Worm (Caenorhabditis elegans) whole organism, early embryonic: ENCODE measurements around the gene gpdh-2.

Experiments
- B0310.2 ChIP-seq: sonication (generic microtip); optimal IDR thresholded peaks from 2 replicates; lab custom pipeline; 2016; ENCODE audit warnings: mild to moderate bottlenecking, missing genetic modification characterization, missing compliant biosample characterization
- F13C5.2 ChIP-seq: sonication (generic microtip); optimal IDR thresholded peaks from 2 replicates; lab custom pipeline; 2017; ENCODE audit warnings: mild to moderate bottlenecking, missing genetic modification characterization, inconsistent platforms, missing compliant biosample characterization
- aly-1 ChIP-seq: sonication (generic microtip); optimal IDR thresholded peaks from 2 replicates; lab custom pipeline; 2016; ENCODE audit warnings: missing genetic modification characterization, missing compliant biosample characterization
- ama-1 ChIP-seq: fragments of 150-350 bp; optimal IDR thresholded peaks from 2 replicates; lab custom pipeline; 2014
- ceh-13 ChIP-seq: fragments of 200-800 bp; sonication (Bioruptor generic); optimal IDR thresholded peaks from 2 replicates; lab custom pipeline; 2018; ENCODE audit warnings: mild to moderate bottlenecking, missing genetic modification characterization, missing compliant biosample characterization
- ceh-36 ChIP-seq: sonication (generic microtip); optimal IDR thresholded peaks from 2 replicates; lab custom pipeline; 2016; ENCODE audit warnings: missing genetic modification characterization, inconsistent platforms, missing compliant biosample characterization
- ets-7 ChIP-seq: sonication (generic microtip); optimal IDR thresholded peaks from 2 replicates; lab custom pipeline; 2016; ENCODE audit warnings: missing genotype, missing genetic modification characterization, missing compliant biosample characterization
- flt-1 ChIP-seq: fragments of 200-800 bp; sonication (Bioruptor generic); IDR thresholded peaks from 2 replicates; pipeline ENCODE4 v1.3.6; 2022; ENCODE audit warnings: missing genetic modification characterization, missing compliant biosample characterization
- hmbx-1 ChIP-seq: sonication (generic microtip); optimal IDR thresholded peaks from 2 replicates; lab custom pipeline; 2016; ENCODE audit warnings: mild to moderate bottlenecking, missing genetic modification characterization, missing compliant biosample characterization
- hmg-4 ChIP-seq: fragments of 200-800 bp; sonication (Bioruptor generic); optimal IDR thresholded peaks from 2 replicates; lab custom pipeline; 2018; ENCODE audit warnings: mild to moderate bottlenecking, missing genetic modification characterization, missing compliant biosample characterization
- hnd-1 ChIP-seq: sonication (generic microtip); optimal IDR thresholded peaks from 2 replicates; lab custom pipeline; 2016; ENCODE audit warnings: missing genetic modification characterization, missing compliant biosample characterization
- pes-1 ChIP-seq: fragments of 200-800 bp; sonication (Bioruptor generic); IDR thresholded peaks from 2 replicates; pipeline ENCODE4 v1.3.6; 2022; ENCODE audit warnings: missing genetic modification reagents, missing genetic modification characterization, missing compliant biosample characterization
- scrt-1 ChIP-seq: fragments of 200-800 bp; sonication (Bioruptor generic); IDR thresholded peaks from 2 replicates; pipeline ENCODE4 v1.3.6; 2022; ENCODE audit warnings: missing genetic modification characterization, missing compliant biosample characterization
- sea-1 ChIP-seq: fragments of 200-800 bp; sonication (Bioruptor generic); conservative IDR thresholded peaks from 2 replicates; pipeline ENCODE4 v1.3.6; 2022; ENCODE audit warnings: missing genetic modification characterization, missing compliant biosample characterization
- tbx-11 ChIP-seq: fragments of 200-800 bp; sonication (Bioruptor generic); IDR thresholded peaks from 2 replicates; pipeline ENCODE4 v1.3.6; 2022; ENCODE audit warnings: missing genetic modification characterization, missing compliant biosample characterization
- tbx-37 ChIP-seq: fragments of 200-800 bp; sonication (Bioruptor generic); conservative IDR thresholded peaks from 2 replicates; pipeline ENCODE4 v1.3.6; 2022; ENCODE audit warnings: missing genetic modification reagents, missing genetic modification characterization, missing compliant biosample characterization
- tra-4 ChIP-seq: sonication (generic microtip); optimal IDR thresholded peaks from 2 replicates; lab custom pipeline; 2017; ENCODE audit warnings: missing genetic modification characterization, missing compliant biosample characterization

The gpdh-2 gene

DNA sequence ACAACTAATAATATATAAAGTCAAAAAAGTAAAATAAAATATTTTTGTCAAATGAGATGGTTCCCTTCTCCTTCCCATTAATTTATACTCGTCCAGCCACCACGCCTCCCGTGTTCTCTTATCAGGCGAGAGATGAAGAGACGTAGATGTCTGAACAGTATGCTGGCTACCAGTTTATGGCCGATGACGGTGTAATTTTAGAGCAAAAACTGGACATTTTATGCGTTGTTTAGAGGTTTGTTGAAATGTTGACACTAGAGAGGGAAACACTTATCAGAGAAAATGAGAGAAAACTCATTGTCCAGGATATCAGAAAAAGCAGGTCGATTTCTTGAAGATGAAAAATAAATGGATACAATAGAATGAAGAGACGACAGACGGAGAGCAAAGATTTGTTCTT, 1.9 kb downstream of the gpdh-2 start:
- TF ChIP-seq tbx-37 (GFP tag; lab: Robert Waterston, UW) = no peak
- no peak for TF ChIP-seq aly-1 (tag; lab: Kevin White, UChicago)
- TF ChIP-seq hmbx-1 (tag; lab: Kevin White, UChicago) = no peak
- TF ChIP-seq tra-4 (tag; lab: Kevin White, UChicago) = no peak
- no peak for TF ChIP-seq hmg-4 (GFP tag; lab: Kevin White, UChicago)
- no peak for TF ChIP-seq B0310.2 (tag; lab: Kevin White, UChicago)
- TF ChIP-seq ceh-13 (GFP tag; lab: Kevin White, UChicago) = no peak
- TF ChIP-seq F13C5.2 = no peak
- no peak for TF ChIP-seq flt-1
- no peak for TF ChIP-seq scrt-1 (GFP tag; lab: Robert Waterston, UW)
- no peak for TF ChIP-seq ama-1 (lab: Kevin White, UChicago)
- TF ChIP-seq hnd-1 (tag; lab: Kevin White, UChicago) = no peak
- TF ChIP-seq sea-1 (GFP tag; lab: Robert Waterston, UW) = no peak
- TF ChIP-seq pes-1 (GFP tag; lab: Robert Waterston, UW) = no peak

ce11 chrIII:9854960-9855359, 4.0 kb downstream of the gpdh-2 start:
- no peak for TF ChIP-seq tbx-37 (GFP tag; lab: Robert Waterston, UW)
- no peak for TF ChIP-seq pes-1 (GFP tag; lab: Robert Waterston, UW)
- no peak for TF ChIP-seq ets-7 (tag; lab: Kevin White, UChicago)
- TF ChIP-seq flt-1 = no peak
- TF ChIP-seq B0310.2 (tag; lab: Kevin White, UChicago) = no peak
- no peak for TF ChIP-seq F13C5.2
- TF ChIP-seq ceh-13 (GFP tag; lab: Kevin White, UChicago) = no peak

DNA sequence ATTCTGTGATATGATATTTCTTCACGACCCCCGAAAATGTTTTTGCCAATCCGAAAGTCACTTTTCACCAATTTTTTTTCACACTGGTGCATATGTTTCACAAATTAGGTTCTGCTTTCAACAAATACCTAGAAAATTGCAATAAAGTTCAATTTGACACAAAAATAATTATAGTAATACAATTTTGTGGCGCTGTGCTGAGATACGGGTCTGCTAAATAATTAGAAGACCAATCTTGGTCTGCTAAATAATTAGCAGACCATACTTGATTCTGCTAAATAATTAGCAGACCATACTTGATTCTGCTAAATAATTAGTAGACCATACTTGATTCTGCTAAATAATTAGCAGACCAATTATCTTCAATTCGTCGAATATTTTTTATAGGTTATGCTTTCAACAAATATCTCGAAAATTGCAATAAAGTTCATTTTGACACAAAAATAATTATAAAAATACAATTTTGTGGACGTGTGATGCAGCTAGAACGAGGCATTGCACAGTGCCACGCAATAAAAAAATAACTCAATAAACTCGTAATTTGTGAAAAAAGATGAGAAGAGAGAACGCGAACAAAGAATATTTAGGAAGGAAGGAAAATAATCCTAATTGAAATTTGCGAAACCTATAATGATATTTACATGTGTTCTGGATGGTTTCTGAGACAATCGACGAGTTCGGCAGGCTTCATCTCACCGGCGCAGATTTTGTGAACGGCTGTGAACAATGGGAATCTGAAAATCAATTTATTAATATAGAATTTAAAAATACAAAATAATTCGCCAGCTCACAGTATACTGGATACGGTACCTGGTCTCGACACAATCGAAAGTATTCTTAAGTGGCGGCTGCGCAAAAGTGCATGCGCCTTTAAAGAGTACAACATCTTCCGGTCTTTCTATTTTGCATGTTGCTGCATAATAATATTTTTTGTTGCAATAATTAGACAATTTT, 5.0 kb downstream of the gpdh-2 start:
- TF ChIP-seq hnd-1 (tag; lab: Kevin White, UChicago) = no peak
- peak; percentile 35 for TF ChIP-seq ama-1 (lab: Kevin White, UChicago)

DNA sequence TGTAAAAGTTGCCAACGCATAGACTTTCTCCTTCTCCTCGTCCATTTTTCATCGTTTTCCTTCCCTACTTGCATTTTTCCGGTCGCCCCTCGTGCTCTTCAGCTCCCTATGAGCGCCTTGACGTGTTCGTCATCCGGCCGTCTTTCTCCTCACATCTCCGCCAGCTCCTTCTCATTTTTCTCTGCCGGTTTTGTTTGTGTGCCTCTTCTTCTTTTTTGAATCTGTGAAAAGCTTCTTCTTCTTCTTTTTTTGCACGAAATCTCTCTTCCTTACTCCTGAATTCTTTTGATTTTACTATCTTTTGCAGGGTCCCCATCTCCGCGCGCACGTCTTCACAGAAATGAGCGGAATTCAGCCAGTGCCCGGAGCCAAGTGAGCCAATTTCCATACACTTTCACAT, 7.4 kb downstream of the gpdh-2 start, which contains the start of gene K11H3.3:
Gene K11H3.3 (plus strand): TSS at position 308 of the 400 bp plus-strand sequence.
- TF ChIP-seq ceh-13 (GFP tag; lab: Kevin White, UChicago) (no peak), tra-4 (tag; lab: Kevin White, UChicago) (no peak), ama-1 (lab: Kevin White, UChicago) (no peak), hmbx-1 (tag; lab: Kevin White, UChicago) (no peak), hmg-4 (GFP tag; lab: Kevin White, UChicago) (no peak)

DNA sequence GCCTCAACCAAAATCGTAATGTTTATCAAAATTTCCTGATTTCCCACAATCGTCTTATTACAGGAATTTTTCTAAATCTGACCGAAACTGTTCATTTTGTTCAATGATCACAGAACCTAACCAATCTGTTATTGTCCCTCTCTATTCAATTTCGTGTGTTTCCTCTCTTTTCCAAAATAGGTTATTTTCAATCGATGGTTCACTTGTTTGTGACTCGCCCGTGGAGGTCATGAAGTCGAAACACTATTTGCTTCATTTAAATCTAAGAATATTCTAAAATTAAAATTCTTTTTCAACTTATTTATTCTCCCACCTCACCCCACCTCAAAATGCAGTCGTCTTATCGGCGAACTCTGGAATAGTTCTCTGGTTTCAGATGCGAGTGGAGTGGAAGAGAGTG, 8.1 kb downstream of the gpdh-2 start:
- no peak for TF ChIP-seq hmbx-1 (tag; lab: Kevin White, UChicago)
- TF ChIP-seq sea-1 (GFP tag; lab: Robert Waterston, UW) = no peak
- no peak for TF ChIP-seq ets-7 (tag; lab: Kevin White, UChicago)
- TF ChIP-seq hmg-4 (GFP tag; lab: Kevin White, UChicago) = no peak
- no peak for TF ChIP-seq tbx-37 (GFP tag; lab: Robert Waterston, UW)
- TF ChIP-seq flt-1 = no peak
- TF ChIP-seq hnd-1 (tag; lab: Kevin White, UChicago) = no peak

DNA sequence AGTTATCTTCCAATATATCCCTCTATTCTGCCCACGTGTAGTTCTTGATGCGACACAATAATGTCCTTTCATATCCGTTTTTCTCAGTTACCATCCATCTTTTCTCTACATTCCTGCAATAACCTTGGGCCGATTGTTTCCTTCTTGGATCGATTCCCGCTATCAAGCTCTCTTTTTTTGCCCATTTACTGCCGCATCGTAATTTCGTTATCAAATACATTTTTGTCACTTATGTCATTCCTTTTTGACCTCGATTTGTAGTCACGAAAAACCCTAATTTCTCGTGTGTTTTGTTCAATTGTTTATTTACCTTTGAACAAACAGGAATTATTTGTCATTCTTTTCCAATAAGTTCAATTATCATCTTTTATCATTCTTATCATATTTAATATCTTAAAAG, 9.0 kb downstream of the gpdh-2 start:
- TF ChIP-seq ets-7 (tag; lab: Kevin White, UChicago) (no peak), F13C5.2 (no peak), ceh-13 (GFP tag; lab: Kevin White, UChicago) (no peak), ceh-36 (tag; lab: Kevin White, UChicago) (no peak), ama-1 (lab: Kevin White, UChicago) (no peak), tbx-37 (GFP tag; lab: Robert Waterston, UW) (no peak), pes-1 (GFP tag; lab: Robert Waterston, UW) (no peak), sea-1 (GFP tag; lab: Robert Waterston, UW) (no peak), hnd-1 (tag; lab: Kevin White, UChicago) (no peak), aly-1 (tag; lab: Kevin White, UChicago) (no peak), B0310.2 (tag; lab: Kevin White, UChicago) (no peak), hmg-4 (GFP tag; lab: Kevin White, UChicago) (no peak), tra-4 (tag; lab: Kevin White, UChicago) (no peak), flt-1 (no peak), tbx-11 (GFP tag; lab: Robert Waterston, UW) (no peak), hmbx-1 (tag; lab: Kevin White, UChicago) (no peak), scrt-1 (GFP tag; lab: Robert Waterston, UW) (no peak)

DNA sequence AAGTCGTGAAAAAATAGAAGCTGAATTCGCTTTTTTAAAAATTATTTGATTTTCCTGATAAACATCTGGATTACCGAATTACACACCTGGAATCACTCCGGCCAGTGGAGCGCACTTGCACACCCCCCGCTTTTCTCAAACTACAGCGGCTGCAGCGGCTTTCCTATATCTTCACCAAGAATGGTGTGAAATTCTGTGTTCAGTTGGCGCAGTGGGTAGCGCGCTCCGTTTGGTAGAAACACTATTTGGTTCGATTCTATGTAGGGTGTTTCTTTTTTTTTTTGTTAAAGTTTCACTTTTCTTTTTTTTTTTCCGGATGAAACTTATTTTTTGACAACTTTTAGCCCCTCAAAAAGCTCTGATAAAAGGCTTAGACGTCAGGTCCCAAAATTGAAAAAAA, 9.9 kb downstream of the gpdh-2 start:
- TF ChIP-seq scrt-1 (GFP tag; lab: Robert Waterston, UW) (peak; percentile 73), tbx-11 (GFP tag; lab: Robert Waterston, UW) (peak; percentile 74; the same call in 1 of the 2 replicates), pes-1 (GFP tag; lab: Robert Waterston, UW) (peak; percentile 80), flt-1 (peak; percentile 71; the same call in 1 of the 2 replicates), tbx-37 (GFP tag; lab: Robert Waterston, UW) (peak; percentile 73)
